Fruit fly (Drosophila melanogaster) whole organism, embryonic: ENCODE measurements around the gene Atg6.
A peak's percentile ranks its signal among the peaks of the same experiment; 100 is the strongest.

Source experiments
- Abd-B ChIP-seq: fragments of 200-800 bp; sonication (Bioruptor generic); optimal IDR thresholded peaks from 2 replicates; lab custom pipeline; 2018; ENCODE audit warnings: missing biosample characterization, mild to moderate bottlenecking, missing genetic modification characterization, moderate library complexity
- Asciz ChIP-seq: fragments of 200-800 bp; sonication (Bioruptor generic); optimal IDR thresholded peaks from 2 replicates; lab custom pipeline; 2017; ENCODE audit warnings: missing biosample characterization, mild to moderate bottlenecking, missing genetic modification characterization, missing genetic modification reagents
- CG11093 ChIP-seq: fragments of 200-800 bp; sonication (Bioruptor generic); IDR thresholded peaks from 3 replicates; pipeline ENCODE4 v1.3.6; 2022; ENCODE audit warnings: missing biosample characterization, missing genetic modification characterization
- CG12219 ChIP-seq: fragments of 200-800 bp; sonication (Bioruptor generic); optimal IDR thresholded peaks from 3 replicates; lab custom pipeline; 2018; ENCODE audit warnings: missing biosample characterization, mild to moderate bottlenecking, missing genetic modification characterization
- CG14014 ChIP-seq: fragments of 200-800 bp; sonication (Bioruptor generic); IDR thresholded peaks from 2 replicates; pipeline ENCODE4 v1.3.6; 2022; ENCODE audit warnings: missing biosample characterization, missing genetic modification characterization
- CG14965 ChIP-seq: fragments of 200-800 bp; sonication (Bioruptor generic); optimal IDR thresholded peaks from 2 replicates; lab custom pipeline; 2016; ENCODE audit warnings: missing biosample characterization, missing genetic modification characterization, borderline replicate concordance
- CG15514 ChIP-seq: fragments of 200-800 bp; sonication (Bioruptor generic); optimal IDR thresholded peaks from 3 replicates; lab custom pipeline; 2017; ENCODE audit warnings: missing biosample characterization, missing genetic modification characterization, mild to moderate bottlenecking, moderate library complexity, missing genetic modification reagents
- CG16815 ChIP-seq: fragments of 200-800 bp; sonication (Bioruptor generic); optimal IDR thresholded peaks from 3 replicates; lab custom pipeline; 2017; ENCODE audit warnings: missing biosample characterization, mild to moderate bottlenecking, missing genetic modification characterization
- CG1832 ChIP-seq: fragments of 200-800 bp; sonication (Bioruptor generic); optimal IDR thresholded peaks from 2 replicates; lab custom pipeline; 2017; ENCODE audit warnings: missing biosample characterization, mild to moderate bottlenecking, missing genetic modification characterization, inconsistent platforms
- CG2875 ChIP-seq: fragments of 200-800 bp; sonication (Bioruptor generic); optimal IDR thresholded peaks from 2 replicates; lab custom pipeline; 2017; ENCODE audit warnings: missing biosample characterization, mild to moderate bottlenecking, missing genetic modification characterization, missing genetic modification reagents
- CG3281 ChIP-seq: fragments of 200-800 bp; sonication (Bioruptor generic); optimal IDR thresholded peaks from 3 replicates; lab custom pipeline; 2017; ENCODE audit warnings: missing biosample characterization, mild to moderate bottlenecking, missing genetic modification characterization
- CG33213 ChIP-seq: fragments of 200-800 bp; sonication (Bioruptor generic); optimal IDR thresholded peaks from 3 replicates; lab custom pipeline; 2016; ENCODE audit warnings: missing biosample characterization, missing genetic modification characterization
- CG33557 ChIP-seq: fragments of 200-800 bp; sonication (Bioruptor generic); optimal IDR thresholded peaks from 2 replicates; lab custom pipeline; 2019; ENCODE audit warnings: missing biosample characterization, mild to moderate bottlenecking, missing genetic modification characterization, moderate library complexity
- CG4328 ChIP-seq: fragments of 200-800 bp; sonication (Bioruptor generic); optimal IDR thresholded peaks from 3 replicates; lab custom pipeline; 2017; ENCODE audit warnings: missing biosample characterization, missing genetic modification reagents, missing genetic modification characterization
- CG4360 ChIP-seq: fragments of 200-800 bp; sonication (Bioruptor generic); IDR thresholded peaks from 2 replicates; pipeline ENCODE4 v1.3.6; 2022; ENCODE audit warnings: missing biosample characterization, missing genetic modification characterization
- CG4424 ChIP-seq: fragments of 200-800 bp; sonication (Bioruptor generic); optimal IDR thresholded peaks from 3 replicates; lab custom pipeline; 2016; ENCODE audit warnings: missing biosample characterization, missing genetic modification characterization
- CG4730 ChIP-seq: fragments of 200-800 bp; sonication (Bioruptor generic); IDR thresholded peaks from 2 replicates; pipeline ENCODE4 v1.3.6; 2022; ENCODE audit warnings: missing biosample characterization, missing genetic modification characterization
- CG5953 ChIP-seq: fragments of 200-800 bp; sonication (Bioruptor generic); IDR thresholded peaks from 2 replicates; pipeline ENCODE4 v1.3.6; 2022; ENCODE audit warnings: missing biosample characterization, missing genetic modification characterization
- CG8765 ChIP-seq: fragments of 200-800 bp; sonication (Bioruptor generic); IDR thresholded peaks from 2 replicates; pipeline ENCODE4 v1.3.6; 2022; ENCODE audit warnings: missing biosample characterization, missing genetic modification characterization
- CG9932 ChIP-seq: fragments of 200-800 bp; sonication (Bioruptor generic); IDR thresholded peaks from 2 replicates; pipeline ENCODE4 v1.3.6; 2022; ENCODE audit warnings: missing biosample characterization, missing genetic modification characterization
- Drgx ChIP-seq: fragments of 200-800 bp; sonication (Bioruptor generic); IDR thresholded peaks from 2 replicates; pipeline ENCODE4 v1.3.6; 2022; ENCODE audit warnings: missing biosample characterization, missing genetic modification characterization
- ERR ChIP-seq: fragments of 200-800 bp; sonication (Bioruptor generic); optimal IDR thresholded peaks from 2 replicates; lab custom pipeline; 2016; ENCODE audit warnings: missing biosample characterization, missing genetic modification characterization
- Elba2 ChIP-seq: fragments of 200-800 bp; sonication (Bioruptor generic); optimal IDR thresholded peaks from 3 replicates; lab custom pipeline; 2016; ENCODE audit warnings: missing biosample characterization, missing genetic modification characterization
- HLH4C ChIP-seq: fragments of 200-800 bp; sonication (Bioruptor generic); IDR thresholded peaks from 3 replicates; pipeline ENCODE4 v1.3.6; 2022; ENCODE audit warnings: missing biosample characterization, missing genetic modification characterization; ENCODE audit not compliant: partially characterized antibody
- Hmx ChIP-seq: fragments of 200-800 bp; sonication (Bioruptor generic); optimal IDR thresholded peaks from 2 replicates; lab custom pipeline; 2016; ENCODE audit warnings: missing biosample characterization, missing genetic modification characterization
- NFAT ChIP-seq: fragments of 200-800 bp; sonication (Bioruptor generic); IDR thresholded peaks from 2 replicates; pipeline ENCODE4 v1.3.6; 2022; ENCODE audit warnings: missing biosample characterization, missing genetic modification characterization
- Neu2 ChIP-seq: fragments of 200-800 bp; sonication (Bioruptor generic); optimal IDR thresholded peaks from 3 replicates; lab custom pipeline; 2016; ENCODE audit warnings: missing biosample characterization, missing genetic modification characterization, borderline replicate concordance
- Optix ChIP-seq: fragments of 200-800 bp; sonication (Bioruptor generic); IDR thresholded peaks from 3 replicates; pipeline ENCODE4 v1.3.6; 2022; ENCODE audit warnings: missing biosample characterization, missing genetic modification characterization
- Vsx1 ChIP-seq: fragments of 200-800 bp; sonication (Bioruptor generic); optimal IDR thresholded peaks from 2 replicates; lab custom pipeline; 2017; ENCODE audit warnings: missing biosample characterization, mild to moderate bottlenecking, missing genetic modification characterization, missing genetic modification reagents
- amos ChIP-seq: fragments of 200-800 bp; sonication (Bioruptor generic); IDR thresholded peaks from 2 replicates; pipeline ENCODE4 v1.3.6; 2022; ENCODE audit warnings: missing biosample characterization, missing genetic modification characterization; ENCODE audit not compliant: partially characterized antibody
- bowl ChIP-seq: fragments of 200-800 bp; sonication (Bioruptor generic); IDR thresholded peaks from 2 replicates; pipeline ENCODE4 v1.3.6; 2022; ENCODE audit warnings: missing biosample characterization, missing genetic modification characterization
- btn ChIP-seq: fragments of 200-800 bp; sonication (Bioruptor generic); optimal IDR thresholded peaks from 2 replicates; lab custom pipeline; 2016; ENCODE audit warnings: missing biosample characterization, missing genetic modification characterization
- chif ChIP-seq, 2 experiments: fragments of 200-800 bp; sonication (Bioruptor generic); optimal IDR thresholded peaks; 3 replicates each; lab custom pipeline; 2016; ENCODE audit warnings: missing biosample characterization in 2 of 2, missing genetic modification characterization in 2 of 2
- gfzf ChIP-seq: fragments of 200-800 bp; sonication (Bioruptor generic); optimal IDR thresholded peaks from 2 replicates; lab custom pipeline; 2016; ENCODE audit warnings: missing biosample characterization, mild to moderate bottlenecking, missing genetic modification characterization, moderate library complexity
- hkb ChIP-seq, 2 experiments: fragments of 200-800 bp in 1 of 2; fragments of >200 bp in 1 of 2; sonication (Bioruptor generic) in 1 of 2; IDR thresholded peaks in 1 of 2; optimal IDR thresholded peaks in 1 of 2; 2 replicates each; pipeline versions ENCODE4 v1.3.6 to Lab custom; 2017 to 2022; ENCODE audit warnings: missing biosample characterization in 1 of 2, missing genetic modification characterization in 1 of 2
- inv ChIP-seq: fragments of 200-800 bp; sonication (Bioruptor generic); IDR thresholded peaks from 2 replicates; pipeline ENCODE4 v1.3.6; 2022; ENCODE audit warnings: missing biosample characterization, missing genetic modification characterization; ENCODE audit not compliant: partially characterized antibody
- jumu ChIP-seq: fragments of 200-800 bp; sonication (Bioruptor generic); optimal IDR thresholded peaks from 3 replicates; lab custom pipeline; 2016; ENCODE audit warnings: missing biosample characterization, missing genetic modification characterization
- lab ChIP-seq: fragments of 200-800 bp; sonication (Bioruptor generic); optimal IDR thresholded peaks from 3 replicates; lab custom pipeline; 2017; ENCODE audit warnings: missing biosample characterization, missing genetic modification characterization, mild to moderate bottlenecking, moderate library complexity, missing genetic modification reagents
- mld ChIP-seq: fragments of 200-800 bp; sonication (Bioruptor generic); IDR thresholded peaks from 3 replicates; pipeline ENCODE4 v1.3.6; 2022; ENCODE audit warnings: missing biosample characterization, missing genetic modification characterization; ENCODE audit not compliant: partially characterized antibody
- nerfin-2 ChIP-seq: fragments of 200-800 bp; sonication (Bioruptor generic); IDR thresholded peaks from 2 replicates; pipeline ENCODE4 v1.3.6; 2022; ENCODE audit warnings: missing biosample characterization, missing genetic modification characterization; ENCODE audit not compliant: partially characterized antibody
- ranshi ChIP-seq: fragments of 200-800 bp; sonication (Bioruptor generic); IDR thresholded peaks from 2 replicates; pipeline ENCODE4 v1.3.6; 2022; ENCODE audit warnings: missing biosample characterization, missing genetic modification characterization
- row ChIP-seq: fragments of 200-800 bp; sonication (Bioruptor generic); IDR thresholded peaks from 3 replicates; pipeline ENCODE4 v1.3.6; 2022; ENCODE audit warnings: missing biosample characterization, missing genetic modification characterization
- sens ChIP-seq: fragments of 200-800 bp; sonication (Bioruptor generic); peaks from one replicate; lab custom pipeline; 2016; ENCODE audit warnings: missing biosample characterization, missing genetic modification characterization
- slbo ChIP-seq: fragments of 200-800 bp; sonication (Bioruptor generic); IDR thresholded peaks from 2 replicates; pipeline ENCODE4 v1.3.6; 2022; ENCODE audit warnings: missing biosample characterization, missing genetic modification characterization
- ssp ChIP-seq: fragments of 200-800 bp; sonication (Bioruptor generic); IDR thresholded peaks from 2 replicates; pipeline ENCODE4 v1.3.6; 2022; ENCODE audit warnings: missing biosample characterization, missing genetic modification characterization
- stwl ChIP-seq: fragments of 200-800 bp; sonication (Bioruptor generic); optimal IDR thresholded peaks from 3 replicates; lab custom pipeline; 2018; ENCODE audit warnings: missing biosample characterization, mild to moderate bottlenecking, missing genetic modification characterization, moderate library complexity
- tgo ChIP-seq: fragments of 200-800 bp; sonication (Bioruptor generic); IDR thresholded peaks from 3 replicates; pipeline ENCODE4 v1.3.6; 2022; ENCODE audit warnings: missing biosample characterization, missing genetic modification characterization
- vnd ChIP-seq: fragments of 200-800 bp; sonication (Bioruptor generic); IDR thresholded peaks from 3 replicates; pipeline ENCODE4 v1.3.6; 2022; ENCODE audit warnings: missing biosample characterization, missing genetic modification characterization; ENCODE audit not compliant: partially characterized antibody
- zfh2 ChIP-seq: fragments of 200-800 bp; sonication (Bioruptor generic); optimal IDR thresholded peaks from 2 replicates; lab custom pipeline; 2016; ENCODE audit warnings: missing biosample characterization, missing genetic modification characterization

Gene Atg6

dm6 chr3R:24051459-24052165 is 1.0 kb upstream of the Atg6 start (continued):
- TF ChIP-seq bowl (GFP tag; lab: Robert Waterston, UW) (no peak), CG33213 (GFP tag; lab: Kevin White, UChicago) (no peak), lab (peak; percentile 31), ERR (GFP tag; lab: Kevin White, UChicago) (peak; percentile 40), CG5953 (GFP tag; lab: Robert Waterston, UW) (no peak), CG2875 (GFP tag; lab: Kevin White, UChicago) (no peak), Asciz (GFP tag; lab: Kevin White, UChicago) (no peak), ssp (GFP tag; lab: Robert Waterston, UW) (no peak), Abd-B (GFP tag; lab: Kevin White, UChicago) (no peak), chif (GFP tag; optimal IDR thresholded peaks at IDR 0.05; lab: Kevin White, UChicago) (no peak), CG11093 (GFP tag; lab: Robert Waterston, UW) (no peak), CG4328 (GFP tag; lab: Kevin White, UChicago) (no peak), Hmx (GFP tag; lab: Kevin White, UChicago) (no peak), amos (peak; percentile 11; the same call in 1 of the 2 replicates), row (peak; percentile 75), Elba2 (GFP tag; lab: Kevin White, UChicago) (no peak), Drgx (GFP tag; lab: Robert Waterston, UW) (no peak), Vsx1 (GFP tag; lab: Kevin White, UChicago) (no peak), nerfin-2 (GFP tag; lab: Robert Waterston, UW) (no peak), Optix (GFP tag; lab: Robert Waterston, UW) (no peak), CG8765 (GFP tag; lab: Robert Waterston, UW) (no peak), tgo (no peak), ranshi (GFP tag; lab: Robert Waterston, UW) (no peak), HLH4C (GFP tag; lab: Robert Waterston, UW) (no peak), CG14014 (GFP tag; lab: Robert Waterston, UW) (peak; percentile 30; the same call in 1 of the 2 replicates), Neu2 (no peak), CG14965 (GFP tag; lab: Kevin White, UChicago) (no peak), CG12219 (no peak), inv (no peak), btn (GFP tag; lab: Kevin White, UChicago) (no peak), CG1832 (GFP tag; lab: Kevin White, UChicago) (no peak), CG9932 (GFP tag; lab: Robert Waterston, UW) (peak; percentile 55), mld (GFP tag; lab: Robert Waterston, UW) (no peak), stwl (tag; lab: Kevin White, UChicago) (no peak), CG15514 (peak; percentile 37), CG4424 (GFP tag; lab: Kevin White, UChicago) (no peak), jumu (GFP tag; lab: Kevin White, UChicago) (no peak), CG16815 (GFP tag; lab: Kevin White, UChicago) (no peak), hkb (optimal IDR thresholded peaks at IDR 0.05; lab: Kevin White, UChicago) (no peak), hkb (GFP tag; IDR thresholded peaks at IDR 0.05; lab: Robert Waterston, UW) (no peak), gfzf (no peak), NFAT (GFP tag; lab: Robert Waterston, UW) (peak; percentile 79), CG4360 (GFP tag; lab: Robert Waterston, UW) (0 out of 2 replicates have a peak, but pooled peaks have one; percentile 7), slbo (GFP tag; lab: Robert Waterston, UW) (peak; percentile 53), sens (GFP tag; lab: Kevin White, UChicago) (peak; percentile 61), vnd (GFP tag; lab: Robert Waterston, UW) (no peak), zfh2 (GFP tag; lab: Kevin White, UChicago) (no peak), CG4730 (0 out of 2 replicates have a peak, but pooled peaks have one; percentile 5), CG3281 (GFP tag; lab: Kevin White, UChicago) (peak; percentile 10), CG33557 (GFP tag; lab: Kevin White, UChicago) (no peak)
